Worm (Caenorhabditis elegans) whole organism, early embryonic: ENCODE measurements around the gene srh-72.

ENCODE experiments used
- B0310.2 ChIP-seq: sonication (generic microtip); optimal IDR thresholded peaks from 2 replicates; lab custom pipeline; 2016; ENCODE audit warnings: mild to moderate bottlenecking, missing genetic modification characterization, missing compliant biosample characterization
- F13C5.2 ChIP-seq: sonication (generic microtip); optimal IDR thresholded peaks from 2 replicates; lab custom pipeline; 2017; ENCODE audit warnings: mild to moderate bottlenecking, missing genetic modification characterization, inconsistent platforms, missing compliant biosample characterization
- ama-1 ChIP-seq: fragments of 150-350 bp; optimal IDR thresholded peaks from 2 replicates; lab custom pipeline; 2014
- ceh-36 ChIP-seq: sonication (generic microtip); optimal IDR thresholded peaks from 2 replicates; lab custom pipeline; 2016; ENCODE audit warnings: missing genetic modification characterization, inconsistent platforms, missing compliant biosample characterization
- flt-1 ChIP-seq: fragments of 200-800 bp; sonication (Bioruptor generic); IDR thresholded peaks from 2 replicates; pipeline ENCODE4 v1.3.6; 2022; ENCODE audit warnings: missing genetic modification characterization, missing compliant biosample characterization
- hmbx-1 ChIP-seq: sonication (generic microtip); optimal IDR thresholded peaks from 2 replicates; lab custom pipeline; 2016; ENCODE audit warnings: mild to moderate bottlenecking, missing genetic modification characterization, missing compliant biosample characterization
- hmg-4 ChIP-seq: fragments of 200-800 bp; sonication (Bioruptor generic); optimal IDR thresholded peaks from 2 replicates; lab custom pipeline; 2018; ENCODE audit warnings: mild to moderate bottlenecking, missing genetic modification characterization, missing compliant biosample characterization
- pes-1 ChIP-seq: fragments of 200-800 bp; sonication (Bioruptor generic); IDR thresholded peaks from 2 replicates; pipeline ENCODE4 v1.3.6; 2022; ENCODE audit warnings: missing genetic modification reagents, missing genetic modification characterization, missing compliant biosample characterization
- sea-1 ChIP-seq: fragments of 200-800 bp; sonication (Bioruptor generic); conservative IDR thresholded peaks from 2 replicates; pipeline ENCODE4 v1.3.6; 2022; ENCODE audit warnings: missing genetic modification characterization, missing compliant biosample characterization
- tra-4 ChIP-seq: sonication (generic microtip); optimal IDR thresholded peaks from 2 replicates; lab custom pipeline; 2017; ENCODE audit warnings: missing genetic modification characterization, missing compliant biosample characterization

DNA sequence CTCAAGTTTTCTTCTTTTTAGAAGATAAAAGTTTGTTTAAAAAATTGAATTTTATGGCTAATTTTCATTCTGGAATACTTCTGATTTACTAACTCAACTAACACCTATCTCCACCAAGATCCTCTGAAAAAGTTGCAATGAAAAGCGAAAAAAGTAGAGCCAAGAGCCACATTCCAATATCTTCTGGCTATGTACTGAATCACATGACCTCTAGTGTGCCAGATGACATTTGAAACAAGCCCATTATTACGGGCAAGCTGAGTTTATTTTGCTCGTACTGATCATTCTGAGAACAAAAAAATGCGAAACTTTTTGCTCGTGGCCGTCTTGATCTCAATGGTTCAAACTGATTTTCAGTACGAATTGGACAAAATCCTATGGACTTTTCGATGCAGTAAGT, 38.7 kb upstream of the srh-72 start, which contains the start of gene irld-36:
- TF ChIP-seq flt-1 (GFP tag; lab: Robert Waterston, UW) (no peak), F13C5.2 (tag; lab: Kevin White, UChicago) (no peak), B0310.2 (tag; lab: Kevin White, UChicago) (no peak), pes-1 (GFP tag; lab: Robert Waterston, UW) (no peak), hmbx-1 (tag; lab: Kevin White, UChicago) (no peak), hmg-4 (GFP tag; lab: Kevin White, UChicago) (no peak), sea-1 (GFP tag; lab: Robert Waterston, UW) (no peak), tra-4 (tag; lab: Kevin White, UChicago) (no peak), ceh-36 (tag; lab: Kevin White, UChicago) (no peak), ama-1 (lab: Kevin White, UChicago) (no peak)
